Fruit fly (Drosophila melanogaster): ENCODE data around the gene CG33080.

CG33080 gene

DNA sequence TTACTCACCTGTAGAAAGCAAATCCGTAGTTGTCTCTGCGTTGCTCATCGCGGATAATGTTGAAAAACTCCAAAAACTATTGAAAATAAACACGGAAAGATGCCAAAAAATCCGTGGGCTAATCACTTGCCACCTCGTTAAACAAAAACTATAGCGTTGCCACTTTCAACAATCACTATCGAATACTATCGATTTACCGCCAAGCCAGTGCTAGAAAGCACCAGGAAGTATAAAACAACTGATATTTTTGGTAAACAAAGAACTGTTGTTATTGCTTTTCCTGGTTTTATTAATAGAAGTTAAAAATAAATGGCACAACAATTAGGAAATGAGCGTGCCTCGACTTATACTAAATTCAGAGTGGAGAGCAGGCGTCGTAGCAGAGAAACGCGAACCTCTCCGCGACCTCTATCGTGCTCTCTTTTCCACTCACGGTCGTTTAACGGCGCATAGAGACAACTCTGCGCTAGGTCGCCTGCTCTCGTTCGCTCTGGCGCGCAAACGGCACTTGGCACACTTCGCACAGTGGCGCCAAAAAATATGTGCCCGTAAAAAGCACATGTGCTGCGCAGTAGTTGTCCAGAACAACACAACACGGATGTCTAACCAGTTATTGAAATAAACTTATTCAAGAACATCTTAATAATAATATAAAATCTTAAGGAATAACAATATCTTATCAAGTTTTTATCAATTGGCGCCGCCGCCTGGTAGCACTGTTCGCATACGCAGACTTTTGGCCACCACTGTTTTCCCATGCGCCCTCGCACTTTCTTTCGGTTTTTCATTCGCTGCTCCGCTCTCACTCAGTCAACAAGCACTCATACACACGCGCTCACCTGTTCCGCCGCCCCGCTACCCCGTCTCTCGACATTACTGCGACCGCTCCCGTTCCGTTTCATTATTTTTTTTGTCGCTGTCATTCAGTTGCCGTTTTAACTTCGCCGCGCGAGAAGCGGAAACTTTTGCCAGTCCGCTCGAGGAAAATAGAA is 37.6 kb upstream of the CG33080 start, which contains the start of the genes lin-52 and CG15771 (continued):
- TF ChIP-seq HLH3B (GFP tag; IDR thresholded peaks at IDR 0.05) (peak; percentile 93), CG18764 (GFP tag; optimal IDR thresholded peaks at IDR 0.05) (peak; percentile 70), Hr3 (GFP tag; optimal IDR thresholded peaks at IDR 0.05) (peak; percentile 93), repo (GFP tag; optimal IDR thresholded peaks at IDR 0.05) (no peak), CG12299 (tag; optimal IDR thresholded peaks at IDR 0.05) (peak; percentile 96), CG4360 (GFP tag; IDR thresholded peaks at IDR 0.05) (peak; percentile 61; the same call in 1 of the 2 replicates), gsb (GFP tag; IDR thresholded peaks at IDR 0.05) (peak; percentile 92), chinmo (GFP tag; IDR thresholded peaks at IDR 0.05; ENCODE audit: partially characterized antibody) (peak; percentile 88; the same call in 2 of the 4 replicates), exex (tag; optimal IDR thresholded peaks at IDR 0.05) (peak; percentile 79), Bgb (GFP tag; IDR thresholded peaks at IDR 0.05; ENCODE audit: partially characterized antibody) (peak; percentile 21; the same call in 1 of the 2 replicates), otp (GFP tag; IDR thresholded peaks at IDR 0.05) (peak; percentile 87), bsh (GFP tag; optimal IDR thresholded peaks at IDR 0.05) (peak; percentile 95), CG12391 (tag; optimal IDR thresholded peaks at IDR 0.05) (peak; percentile 96), CG31441 (GFP tag; IDR thresholded peaks at IDR 0.05) (peak; percentile 95), zfh2 (GFP tag; optimal IDR thresholded peaks at IDR 0.05) (peak; percentile 44), tll (GFP tag; optimal IDR thresholded peaks at IDR 0.05) (peak in 1 of 2 experiments; percentile 15), MESR4 (GFP tag; optimal IDR thresholded peaks at IDR 0.05) (peak; percentile 31), CG14710 (tag; optimal IDR thresholded peaks at IDR 0.05) (peak; percentile 90), CG30020 (tag; optimal IDR thresholded peaks at IDR 0.05) (peak; percentile 78), Fer2 (tag; optimal IDR thresholded peaks at IDR 0.05) (peak; percentile 90), pzg (GFP tag; optimal IDR thresholded peaks at IDR 0.05) (peak; percentile 85), Nf-YA (GFP tag; IDR thresholded peaks at IDR 0.05) (peak; percentile 83), hth (optimal IDR thresholded peaks at IDR 0.05) (no peak), Sry-β (GFP tag; optimal IDR thresholded peaks at IDR 0.05) (peak; percentile 18), Jarid2 (GFP tag; optimal IDR thresholded peaks at IDR 0.05) (peak; percentile 58), da (GFP tag; optimal IDR thresholded peaks at IDR 0.05) (peak; percentile 70), CG15269 (tag; optimal IDR thresholded peaks at IDR 0.05) (peak; percentile 99), slp2 (GFP tag; optimal IDR thresholded peaks at IDR 0.05) (peak; percentile 67), ssp (GFP tag; IDR thresholded peaks at IDR 0.05) (peak; percentile 89), CoRest (tag; optimal IDR thresholded peaks at IDR 0.05) (peak; percentile 96), Atf6 (GFP tag; IDR thresholded peaks at IDR 0.05) (peak; percentile 97), CG8924 (tag; optimal IDR thresholded peaks at IDR 0.05) (peak; percentile 96), en (GFP tag; optimal IDR thresholded peaks at IDR 0.05) (no peak), ttk (GFP tag; IDR thresholded peaks at IDR 0.05) (peak; percentile 90), CG11398 (GFP tag; optimal IDR thresholded peaks at IDR 0.05) (no peak), CG15011 (GFP tag; optimal IDR thresholded peaks at IDR 0.05) (peak; percentile 93), ind (GFP tag; optimal IDR thresholded peaks at IDR 0.05) (peak; percentile 92), Atf-2 (GFP tag; optimal IDR thresholded peaks at IDR 0.05) (peak; percentile 57), CG3163 (GFP tag; optimal IDR thresholded peaks at IDR 0.05) (peak; percentile 25), odd (GFP tag; optimal IDR thresholded peaks at IDR 0.05) (peak; percentile 96), CG10462 (GFP tag; optimal IDR thresholded peaks at IDR 0.05) (peak; percentile 90), CG5245 (GFP tag; optimal IDR thresholded peaks at IDR 0.05) (peak; percentile 83), CG13894 (tag; optimal IDR thresholded peaks at IDR 0.05) (peak; percentile 95), CG7786 (GFP tag; optimal IDR thresholded peaks at IDR 0.05) (peak; percentile 66), esg (GFP tag; conservative IDR thresholded peaks at IDR 0.05) (peak; percentile 96), CG14965 (GFP tag; optimal IDR thresholded peaks at IDR 0.05; ENCODE audit: borderline replicate concordance) (no peak), CG10543 (GFP tag; optimal IDR thresholded peaks at IDR 0.05) (peak; percentile 99), Dad (GFP tag; optimal IDR thresholded peaks at IDR 0.05) (peak; percentile 46)

All from whole organism, embryonic.